Worm (Caenorhabditis elegans): ENCODE data around the gene dod-24.

DNA sequence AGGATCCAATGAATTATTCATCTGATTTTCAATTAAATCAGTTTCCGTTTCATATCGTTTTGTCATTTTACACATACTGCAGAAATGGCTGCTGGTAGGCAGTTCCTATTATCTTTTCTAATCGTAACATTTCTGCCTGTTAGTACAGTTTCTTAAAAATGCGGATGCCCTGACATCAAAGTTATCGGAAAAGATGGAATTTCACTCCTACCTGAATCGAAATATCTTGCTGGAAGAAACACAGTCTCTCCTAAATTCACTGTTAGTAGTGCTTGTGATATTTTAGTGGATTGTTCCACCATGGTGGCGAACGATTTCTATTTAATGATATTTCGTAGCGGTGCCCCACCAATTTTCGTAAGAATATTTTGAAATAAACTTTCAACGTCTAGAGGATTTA is 7.3 kb upstream of the dod-24 start, which contains the start of gene F55G11.10:
- no peak for TF ChIP-seq nhr-77 (tag; optimal IDR thresholded peaks at IDR 0.05)
- no peak for TF ChIP-seq elt-1 (tag; optimal IDR thresholded peaks at IDR 0.05)
- no peak for TF ChIP-seq ama-1 (optimal IDR thresholded peaks at IDR 0.05)
- no peak for TF ChIP-seq ceh-9 (tag; optimal IDR thresholded peaks at IDR 0.05)
- TF ChIP-seq jun-1 (tag; optimal IDR thresholded peaks at IDR 0.05): no peak
- TF ChIP-seq nhr-67 (tag; optimal IDR thresholded peaks at IDR 0.05): no peak
- TF ChIP-seq nhr-28 (tag; optimal IDR thresholded peaks at IDR 0.05): no peak
- no peak for TF ChIP-seq lin-15B (tag; optimal IDR thresholded peaks at IDR 0.05)
- no peak for TF ChIP-seq pha-4 (tag; optimal IDR thresholded peaks at IDR 0.05)
